Fruit fly (Drosophila melanogaster) whole organism, wandering third instar larva: ENCODE data around the gene Gdi.

Source experiments
- CG32264 ChIP-seq: fragments of 200-800 bp; sonication (Bioruptor generic); optimal IDR thresholded peaks from 2 replicates; lab custom pipeline; 2016; ENCODE audit warnings: missing biosample characterization, missing genetic modification characterization
- HLH106 ChIP-seq: fragments of 200-800 bp; optimal IDR thresholded peaks from 3 replicates; lab custom pipeline; 2019; ENCODE audit warnings: missing biosample characterization, mild to moderate bottlenecking, missing genetic modification characterization, moderate library complexity
- Jra ChIP-seq: sonication (Bioruptor generic); optimal IDR thresholded peaks from 2 replicates; lab custom pipeline; 2016; ENCODE audit warnings: missing biosample characterization, missing genetic modification characterization
- Myc ChIP-seq: fragments of >200 bp; optimal IDR thresholded peaks from 2 replicates; lab custom pipeline; 2017
- br ChIP-seq: fragments of 200-800 bp; sonication (Bioruptor generic); optimal IDR thresholded peaks from 2 replicates; lab custom pipeline; 2016; ENCODE audit warnings: missing biosample characterization, missing genetic modification characterization
- dmrt93B ChIP-seq: fragments of 200-800 bp; sonication (Bioruptor generic); optimal IDR thresholded peaks from 2 replicates; lab custom pipeline; 2018; ENCODE audit warnings: missing biosample characterization, mild to moderate bottlenecking, missing genetic modification characterization
- foxo ChIP-seq, 2 experiments: fragments of 200-800 bp; sonication (Bioruptor generic); optimal IDR thresholded peaks; 2 replicates in 1 of 2; 3 replicates in 1 of 2; lab custom pipeline; 2016 to 2017; ENCODE audit warnings: missing biosample characterization in 2 of 2, missing genetic modification characterization in 2 of 2
- fru ChIP-seq: fragments of 200-800 bp; sonication (Bioruptor generic); optimal IDR thresholded peaks from 3 replicates; lab custom pipeline; 2016; ENCODE audit warnings: missing biosample characterization, mild to moderate bottlenecking, missing genetic modification characterization
- h ChIP-seq: fragments of 200-800 bp; sonication (Bioruptor generic); optimal IDR thresholded peaks from 3 replicates; lab custom pipeline; 2016; ENCODE audit warnings: missing biosample characterization, mild to moderate bottlenecking, missing genetic modification characterization
- jim ChIP-seq: fragments of 175-275, 200-325 bp; sonication (Bioruptor generic); optimal IDR thresholded peaks from 2 replicates; lab custom pipeline; 2016; ENCODE audit warnings: missing biosample characterization, mild to moderate bottlenecking, missing genetic modification characterization
- psq ChIP-seq: fragments of 200-800 bp; sonication (Bioruptor generic); optimal IDR thresholded peaks from 3 replicates; lab custom pipeline; 2017; ENCODE audit warnings: missing biosample characterization, mild to moderate bottlenecking, missing genetic modification characterization, moderate library complexity
- sv ChIP-seq: fragments of 200-800 bp; sonication (Bioruptor generic); optimal IDR thresholded peaks from 3 replicates; lab custom pipeline; 2016; ENCODE audit warnings: missing biosample characterization, missing genetic modification characterization
- usp ChIP-seq: fragments of >200 bp; optimal IDR thresholded peaks from 2 replicates; lab custom pipeline; 2017; ENCODE audit warnings: missing biosample characterization, missing genetic modification characterization

DNA sequence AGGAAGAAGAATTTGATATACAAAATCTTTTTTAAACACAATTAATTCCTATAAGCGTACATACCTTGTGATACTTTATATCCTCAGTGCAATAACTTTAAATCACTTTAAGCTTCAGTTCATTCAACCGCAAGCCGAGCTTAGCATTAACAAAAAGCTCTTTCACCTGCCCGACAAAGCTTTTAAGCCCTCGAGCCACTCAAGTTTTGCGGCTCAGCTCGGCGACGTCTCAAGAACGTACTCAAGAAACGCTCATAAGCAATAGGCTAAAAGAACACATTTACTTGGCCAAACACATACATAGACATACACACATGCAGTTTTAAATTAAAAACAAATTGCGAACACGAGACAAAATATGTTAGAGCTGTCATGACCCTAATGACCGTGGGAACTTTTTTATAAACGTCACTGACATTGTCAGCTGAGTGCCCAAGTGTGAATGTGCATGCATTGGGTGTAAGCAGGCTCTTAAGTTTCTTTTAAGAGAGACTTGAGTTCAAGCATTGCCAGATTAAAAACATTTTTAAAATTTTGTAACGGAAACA is 48.2 kb downstream of the Gdi start:
- TF ChIP-seq br (GFP tag; lab: Kevin White, UChicago) (no peak), CG32264 (GFP tag; lab: Kevin White, UChicago) (no peak), Jra (GFP tag; lab: Kevin White, UChicago) (no peak), fru (GFP tag; lab: Kevin White, UChicago) (no peak), foxo (GFP tag; optimal IDR thresholded peaks at IDR 0.05; lab: Kevin White, UChicago) (no peak), psq (no peak), HLH106 (tag; lab: Kevin White, UChicago) (no peak), dmrt93B (no peak), h (GFP tag; lab: Kevin White, UChicago) (no peak), Myc (no peak), usp (GFP tag; lab: Kevin White, UChicago) (no peak), jim (GFP tag; lab: Kevin White, UChicago) (no peak), sv (GFP tag; lab: Kevin White, UChicago) (no peak)
